Worm (Caenorhabditis elegans) whole organism, L3 larva: ENCODE measurements around the gene npp-26.

Source experiments
- R02D3.7 ChIP-seq: fragments of 150-350 bp; optimal IDR thresholded peaks from 2 replicates; lab custom pipeline; 2014; ENCODE audit warnings: missing biosample characterization, missing genetic modification characterization
- ZK546.5 ChIP-seq: sonication (generic microtip); optimal IDR thresholded peaks from 2 replicates; lab custom pipeline; 2017; ENCODE audit warnings: missing biosample characterization, missing genetic modification characterization
- aly-2 ChIP-seq: fragments of 150-350 bp; optimal IDR thresholded peaks from 2 replicates; lab custom pipeline; 2014; ENCODE audit warnings: missing biosample characterization, missing genetic modification characterization
- ama-1 ChIP-seq: fragments of 150-350 bp; optimal IDR thresholded peaks from 2 replicates; lab custom pipeline; 2018
- ceh-16 ChIP-seq: sonication (generic microtip); optimal IDR thresholded peaks from 2 replicates; lab custom pipeline; 2017; ENCODE audit warnings: missing biosample characterization, missing genetic modification characterization
- ceh-28 ChIP-seq: fragments of 150-350 bp; optimal IDR thresholded peaks from 2 replicates; lab custom pipeline; 2014; ENCODE audit warnings: missing biosample characterization, missing genetic modification reagents, missing genetic modification characterization
- ceh-82 ChIP-seq: fragments of 150-350 bp; optimal IDR thresholded peaks from 2 replicates; lab custom pipeline; 2014; ENCODE audit warnings: missing biosample characterization, missing genetic modification characterization
- ceh-9 ChIP-seq: sonication (generic microtip); optimal IDR thresholded peaks from 2 replicates; lab custom pipeline; 2018; ENCODE audit warnings: missing biosample characterization, missing genetic modification characterization
- daf-12 ChIP-seq: fragments of 150-350 bp; optimal IDR thresholded peaks from 2 replicates; lab custom pipeline; 2014; ENCODE audit warnings: missing biosample characterization, missing genetic modification reagents, missing genetic modification characterization
- egl-27 ChIP-seq: sonication (generic microtip); optimal IDR thresholded peaks from 4 replicates; lab custom pipeline; 2017; ENCODE audit warnings: missing biosample characterization, missing genetic modification reagents, missing genetic modification characterization
- egl-5 ChIP-seq: fragments of 150-350 bp; optimal IDR thresholded peaks from 2 replicates; lab custom pipeline; 2017; ENCODE audit warnings: missing biosample characterization, missing genetic modification reagents, missing genetic modification characterization, inconsistent platforms
- elt-1 ChIP-seq: fragments of 150-350 bp; optimal IDR thresholded peaks from 2 replicates; lab custom pipeline; 2014; ENCODE audit warnings: missing biosample characterization, missing genetic modification characterization
- elt-3 ChIP-seq, 3 experiments: fragments of 150-350 bp in 1 of 3; sonication (generic microtip) in 2 of 3; optimal IDR thresholded peaks; 2 replicates in 2 of 3; 4 replicates in 1 of 3; lab custom pipeline; 2014 to 2017; ENCODE audit warnings: missing biosample characterization in 3 of 3, missing genetic modification characterization in 3 of 3
- eor-1 ChIP-seq, 2 experiments: fragments of 150-350 bp; optimal IDR thresholded peaks; 2 replicates each; lab custom pipeline; 2014 to 2018; ENCODE audit warnings: missing biosample characterization in 2 of 2, missing genetic modification characterization in 2 of 2
- fkh-10 ChIP-seq: sonication (generic microtip); optimal IDR thresholded peaks from 2 replicates; lab custom pipeline; 2017; ENCODE audit warnings: missing biosample characterization, missing genetic modification reagents, missing genetic modification characterization
- fkh-2 ChIP-seq: fragments of 150-350 bp; optimal IDR thresholded peaks from 2 replicates; lab custom pipeline; 2014; ENCODE audit warnings: missing biosample characterization, missing genetic modification reagents, missing genetic modification characterization
- fos-1 ChIP-seq: fragments of 150-350 bp; optimal IDR thresholded peaks from 2 replicates; lab custom pipeline; 2014; ENCODE audit warnings: missing biosample characterization, missing genetic modification characterization
- hmg-11 ChIP-seq: sonication (generic microtip); optimal IDR thresholded peaks from 2 replicates; lab custom pipeline; 2016; ENCODE audit warnings: missing genetic modification characterization, missing compliant biosample characterization
- jun-1 ChIP-seq: fragments of 150-350 bp; optimal IDR thresholded peaks from 2 replicates; lab custom pipeline; 2014; ENCODE audit warnings: missing biosample characterization, missing genetic modification reagents, missing genetic modification characterization
- lin-15B ChIP-seq: fragments of 150-350 bp; optimal IDR thresholded peaks from 2 replicates; lab custom pipeline; 2014; ENCODE audit warnings: missing biosample characterization, missing genetic modification characterization
- lin-39 ChIP-seq: fragments of 150-350 bp; optimal IDR thresholded peaks from 2 replicates; lab custom pipeline; 2018; ENCODE audit warnings: missing biosample characterization, missing genetic modification reagents, missing genetic modification characterization
- lsy-12 ChIP-seq: sonication (generic microtip); optimal IDR thresholded peaks from 2 replicates; lab custom pipeline; 2016; ENCODE audit warnings: mild to moderate bottlenecking, missing genetic modification characterization, missing compliant biosample characterization
- mdl-1 ChIP-seq: fragments of 150-350 bp; optimal IDR thresholded peaks from 2 replicates; lab custom pipeline; 2014; ENCODE audit warnings: missing biosample characterization, missing genetic modification characterization
- mml-1 ChIP-seq: fragments of 150-350 bp; sonication (generic microtip); optimal IDR thresholded peaks from 3 replicates; lab custom pipeline; 2014; ENCODE audit warnings: missing biosample characterization, missing genetic modification characterization
- nfya-1 ChIP-seq: sonication (generic microtip); optimal IDR thresholded peaks from 2 replicates; lab custom pipeline; 2017; ENCODE audit warnings: missing genetic modification characterization, mild to moderate bottlenecking, missing compliant biosample characterization, antibody characterized with exemption, moderate library complexity; ENCODE audit not compliant: insufficient read depth
- nhr-11 ChIP-seq: fragments of 150-350 bp; optimal IDR thresholded peaks from 2 replicates; lab custom pipeline; 2014; ENCODE audit warnings: missing biosample characterization, missing genetic modification characterization
- nhr-12 ChIP-seq: fragments of 150-350 bp; optimal IDR thresholded peaks from 2 replicates; lab custom pipeline; 2014; ENCODE audit warnings: missing biosample characterization, missing genetic modification characterization
- nhr-23 ChIP-seq: fragments of 150-350 bp; optimal IDR thresholded peaks from 2 replicates; lab custom pipeline; 2014; ENCODE audit warnings: missing biosample characterization, missing genetic modification reagents, missing genetic modification characterization
- nhr-237 ChIP-seq: fragments of 150-350 bp; optimal IDR thresholded peaks from 2 replicates; lab custom pipeline; 2014; ENCODE audit warnings: missing biosample characterization, missing genetic modification characterization
- nhr-25 ChIP-seq: sonication (generic microtip); optimal IDR thresholded peaks from 2 replicates; lab custom pipeline; 2017; ENCODE audit warnings: missing biosample characterization, missing genetic modification characterization
- nhr-28 ChIP-seq: fragments of 150-350 bp; optimal IDR thresholded peaks from 2 replicates; lab custom pipeline; 2014; ENCODE audit warnings: missing biosample characterization, missing genetic modification characterization
- nhr-43 ChIP-seq: sonication (generic microtip); optimal IDR thresholded peaks from 2 replicates; lab custom pipeline; 2016; ENCODE audit warnings: mild to moderate bottlenecking, missing genetic modification characterization, missing compliant biosample characterization; ENCODE audit not compliant: poor library complexity, severe bottlenecking
- nhr-67 ChIP-seq: fragments of 150-350 bp; optimal IDR thresholded peaks from 2 replicates; lab custom pipeline; 2014; ENCODE audit warnings: missing biosample characterization, missing genetic modification characterization
- nhr-76 ChIP-seq: fragments of 150-350 bp; sonication (generic microtip); optimal IDR thresholded peaks from 5 replicates; lab custom pipeline; 2014; ENCODE audit warnings: missing biosample characterization, missing genetic modification characterization
- nhr-77 ChIP-seq: fragments of 150-350 bp; optimal IDR thresholded peaks from 2 replicates; lab custom pipeline; 2014; ENCODE audit warnings: missing biosample characterization, missing genetic modification characterization
- pha-4 ChIP-seq: fragments of 150-350 bp; optimal IDR thresholded peaks from 2 replicates; lab custom pipeline; 2014; ENCODE audit warnings: missing biosample characterization, missing genetic modification reagents, missing genetic modification characterization
- pqm-1 ChIP-seq: fragments of 150-350 bp; optimal IDR thresholded peaks from 2 replicates; lab custom pipeline; 2017; ENCODE audit warnings: missing biosample characterization, missing genetic modification characterization, inconsistent platforms
- sea-2 ChIP-seq: fragments of 150-350 bp; sonication (generic microtip); optimal IDR thresholded peaks from 4 replicates; lab custom pipeline; 2014; ENCODE audit warnings: missing biosample characterization, missing genetic modification reagents, missing genetic modification characterization
- skn-1 ChIP-seq: fragments of 150-350 bp; optimal IDR thresholded peaks from 2 replicates; lab custom pipeline; 2014; ENCODE audit warnings: missing biosample characterization, missing genetic modification characterization
- snpc-4 ChIP-seq: fragments of 150-350 bp; optimal IDR thresholded peaks from 2 replicates; lab custom pipeline; 2014; ENCODE audit warnings: missing biosample characterization, missing genetic modification characterization
- tbx-2 ChIP-seq: sonication (generic microtip); optimal IDR thresholded peaks from 2 replicates; lab custom pipeline; 2016; ENCODE audit warnings: mild to moderate bottlenecking, missing genetic modification characterization, missing compliant biosample characterization
- unc-39 ChIP-seq: sonication (generic microtip); optimal IDR thresholded peaks from 4 replicates; lab custom pipeline; 2017; ENCODE audit warnings: missing biosample characterization, missing genetic modification characterization
- unc-62 ChIP-seq: fragments of 150-350 bp; sonication (generic microtip); optimal IDR thresholded peaks from 4 replicates; lab custom pipeline; 2014; ENCODE audit warnings: missing biosample characterization, missing genetic modification reagents, missing genetic modification characterization
- zag-1 ChIP-seq: fragments of 150-350 bp; optimal IDR thresholded peaks from 2 replicates; lab custom pipeline; 2014; ENCODE audit warnings: missing biosample characterization, missing genetic modification characterization
- ztf-11 ChIP-seq: fragments of 150-350 bp; optimal IDR thresholded peaks from 2 replicates; lab custom pipeline; 2014; ENCODE audit warnings: missing biosample characterization, missing genetic modification characterization
- ztf-4 ChIP-seq: fragments of 150-350 bp; optimal IDR thresholded peaks from 2 replicates; lab custom pipeline; 2014; ENCODE audit warnings: missing biosample characterization, missing genetic modification characterization

Gene npp-26

ce11 chrIV:4807219-4807618, 42.7 kb downstream of the npp-26 start, which contains the start of gene H06H21.11:
Gene H06H21.11 (minus strand): TSS chrIV:4807319.
- no peak for TF ChIP-seq daf-12 (tag; lab: Kevin White, UChicago)

ce11 chrIV:4809397-4809796, 44.9 kb downstream of the npp-26 start, which contains the start of gene ubxn-6:
Gene ubxn-6 (minus strand): TSS chrIV:4809497.
- no peak for TF ChIP-seq pha-4 (tag; lab: Kevin White, UChicago)
- no peak for TF ChIP-seq ceh-28 (tag; lab: Kevin White, UChicago)
- TF ChIP-seq daf-12 (tag; lab: Kevin White, UChicago) = no peak
- TF ChIP-seq ceh-82 (tag; lab: Kevin White, UChicago) = no peak
- TF ChIP-seq ztf-11 (tag; lab: Kevin White, UChicago) = no peak
- no peak for TF ChIP-seq egl-5
- no peak for TF ChIP-seq ztf-4
- TF ChIP-seq nhr-76 (tag; lab: Kevin White, UChicago) = no peak
- TF ChIP-seq aly-2 (tag; lab: Kevin White, UChicago) = no peak
- TF ChIP-seq eor-1 (tag; optimal IDR thresholded peaks at IDR 0.05; lab: Kevin White, UChicago) = no peak
- TF ChIP-seq snpc-4 (tag; lab: Kevin White, UChicago) = no peak
- TF ChIP-seq ceh-9 (tag; lab: Kevin White, UChicago) = no peak
- no peak for TF ChIP-seq nhr-28 (tag; lab: Kevin White, UChicago)
- TF ChIP-seq nhr-43 = no peak
- no peak for TF ChIP-seq unc-39 (tag; lab: Kevin White, UChicago)
- TF ChIP-seq mml-1 (tag; lab: Kevin White, UChicago) = no peak

- TF ChIP-seq nhr-77 (tag; lab: Kevin White, UChicago) (no peak), nhr-237 (no peak), daf-12 (tag; lab: Kevin White, UChicago) (no peak), mml-1 (tag; lab: Kevin White, UChicago) (no peak), ceh-82 (tag; lab: Kevin White, UChicago) (no peak)
Measured at ce11 chrIV:4809813-4810212, 45.3 kb downstream of the npp-26 start, which contains the start of gene H06H21.37. Gene H06H21.37 (minus strand): TSS chrIV:4809974.

DNA sequence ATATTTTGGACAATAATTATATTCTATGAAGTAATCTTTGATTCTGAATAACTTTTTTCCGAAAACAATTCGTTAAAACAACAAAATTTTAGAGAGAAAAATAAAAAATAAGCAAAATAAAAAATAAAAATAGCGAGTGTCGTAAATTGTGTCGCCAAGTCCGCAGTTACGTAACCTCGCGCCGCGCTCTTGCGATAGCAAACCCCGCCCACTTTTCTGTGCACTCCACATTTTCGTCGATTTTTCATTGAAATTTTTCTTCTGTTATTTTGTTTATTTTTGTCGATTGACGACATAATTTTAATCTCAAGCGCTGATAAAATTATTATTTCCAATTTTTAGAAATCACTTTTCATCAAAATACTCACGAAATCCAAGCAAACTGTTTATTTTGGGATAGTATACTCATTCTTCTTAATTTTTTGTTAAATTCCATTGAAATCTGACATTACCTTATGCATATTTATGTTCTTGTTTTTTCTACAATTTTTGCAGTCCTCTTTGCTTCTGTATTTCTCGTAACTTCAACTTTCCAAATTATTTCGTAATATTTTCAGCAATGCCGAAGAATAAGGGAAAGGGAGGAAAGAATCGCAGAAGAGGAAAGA, 46.0 kb downstream of the npp-26 start, which contains the start of gene eif-1.A:
Gene eif-1.A, plus strand, starts transcription at position 558 of the 608 bp plus-strand sequence.
- no peak for TF ChIP-seq skn-1 (tag; lab: Kevin White, UChicago)
- peak; percentile 74 for TF ChIP-seq lin-15B (tag; lab: Kevin White, UChicago)
- peak; percentile 79 for TF ChIP-seq snpc-4 (tag; lab: Kevin White, UChicago)
- peak; percentile 77 for TF ChIP-seq hmg-11 (tag; lab: Kevin White, UChicago)
- TF ChIP-seq mml-1 (tag; lab: Kevin White, UChicago) = no peak
- TF ChIP-seq ztf-11 (tag; lab: Kevin White, UChicago) = no peak
- TF ChIP-seq elt-3 (tag; optimal IDR thresholded peaks at IDR 0.05; lab: Kevin White, UChicago) = no peak
- TF ChIP-seq ztf-4 = no peak
- TF ChIP-seq mdl-1 (tag; lab: Kevin White, UChicago) = no peak
- no peak for TF ChIP-seq ceh-82 (tag; lab: Kevin White, UChicago)
- TF ChIP-seq fkh-10 (GFP tag; lab: Kevin White, UChicago) = no peak
- TF ChIP-seq nhr-23 (tag; lab: Kevin White, UChicago) = peak; percentile 63
- peak; percentile 72 for TF ChIP-seq lin-39 (tag; lab: Kevin White, UChicago)
- TF ChIP-seq unc-62 (GFP tag; lab: Kevin White, UChicago) = no peak
- TF ChIP-seq nhr-67 = no peak
- no peak for TF ChIP-seq egl-27
- peak; percentile 8 for TF ChIP-seq pqm-1 (tag; lab: Kevin White, UChicago)
- no peak for TF ChIP-seq jun-1 (tag; lab: Kevin White, UChicago)
- TF ChIP-seq elt-1 (tag; lab: Kevin White, UChicago) = no peak
- no peak for TF ChIP-seq daf-12 (tag; lab: Kevin White, UChicago)
- TF ChIP-seq fkh-2 = no peak
- peak; percentile 27 for TF ChIP-seq nhr-43
- peak; percentile 39 for TF ChIP-seq R02D3.7 (tag; lab: Kevin White, UChicago)
- TF ChIP-seq tbx-2 (tag; lab: Kevin White, UChicago) = no peak
- TF ChIP-seq ZK546.5 (tag; lab: Kevin White, UChicago) = no peak
- TF ChIP-seq nhr-11 = no peak
- TF ChIP-seq nhr-237 = no peak
- TF ChIP-seq nhr-76 (tag; lab: Kevin White, UChicago) = no peak
- TF ChIP-seq unc-39 (tag; lab: Kevin White, UChicago) = no peak
- no peak for TF ChIP-seq ceh-16 (tag; lab: Kevin White, UChicago)
- TF ChIP-seq ama-1 (lab: Kevin White, UChicago) = no peak
- TF ChIP-seq nhr-12 (tag; lab: Kevin White, UChicago) = no peak
- TF ChIP-seq zag-1 (tag; lab: Kevin White, UChicago) = no peak
- TF ChIP-seq nfya-1 (tag; lab: Kevin White, UChicago) = peak; percentile 77
- no peak for TF ChIP-seq lsy-12 (tag; lab: Kevin White, UChicago)
- no peak for TF ChIP-seq fos-1 (tag; lab: Kevin White, UChicago)
- TF ChIP-seq sea-2 = no peak
- no peak for TF ChIP-seq nhr-25
- no peak for TF ChIP-seq ceh-28 (tag; lab: Kevin White, UChicago)
